Fruit fly (Drosophila melanogaster): ENCODE measurements around the gene Zir.

dm6 chr2L:94096-94495 lies 443 bp upstream of the Zir start:
- no peak for TF ChIP-seq CG8478 (optimal IDR thresholded peaks at IDR 0.05)
- TF ChIP-seq CTCF (optimal IDR thresholded peaks at IDR 0.05): no peak
